Fruit fly (Drosophila melanogaster): Measurements from ENCODE around the gene CG34174.

The CG34174 gene

dm6 chr2L:2200136-2201036, 13.7 kb upstream of the CG34174 start (continued):
- TF ChIP-seq dac (GFP tag; optimal IDR thresholded peaks at IDR 0.05) = no peak
- no peak for TF ChIP-seq spab (GFP tag; optimal IDR thresholded peaks at IDR 0.05)
- no peak for TF ChIP-seq pdm3 (GFP tag; optimal IDR thresholded peaks at IDR 0.05)
- no peak for TF ChIP-seq esn (GFP tag; optimal IDR thresholded peaks at IDR 0.05)
- no peak for TF ChIP-seq Sox14 (GFP tag; optimal IDR thresholded peaks at IDR 0.05)
- TF ChIP-seq Sox102F (GFP tag; optimal IDR thresholded peaks at IDR 0.05) = peak; percentile 9
- TF ChIP-seq Ets21C (GFP tag; optimal IDR thresholded peaks at IDR 0.05) = no peak
- no peak for TF ChIP-seq CG8119 (GFP tag; IDR thresholded peaks at IDR 0.05)
- no peak for TF ChIP-seq Blimp-1 (GFP tag; optimal IDR thresholded peaks at IDR 0.05)

dm6 chr2L:2201107-2201561, 12.9 kb upstream of the CG34174 start:
- peak; percentile 86 for TF ChIP-seq esn (GFP tag; optimal IDR thresholded peaks at IDR 0.05)
- peak; percentile 79 for TF ChIP-seq CG8632 (GFP tag; optimal IDR thresholded peaks at IDR 0.05)
- TF ChIP-seq Eip78C (GFP tag) = peak; percentile 96
- peak; percentile 90 for TF ChIP-seq CG6163 (GFP tag; IDR thresholded peaks at IDR 0.05)
- TF ChIP-seq achi (GFP tag; optimal IDR thresholded peaks at IDR 0.05) = peak; percentile 90
- peak; percentile 83 for TF ChIP-seq CG31627 (GFP tag; optimal IDR thresholded peaks at IDR 0.05)
- TF ChIP-seq CG11762 (GFP tag; optimal IDR thresholded peaks at IDR 0.05; ENCODE audit: insufficient read depth) = peak; percentile 79
- peak; percentile 89 for TF ChIP-seq Eip75B (GFP tag; optimal IDR thresholded peaks at IDR 0.05)
- TF ChIP-seq dac (GFP tag; optimal IDR thresholded peaks at IDR 0.05) = peak; percentile 89
- peak; percentile 93 for TF ChIP-seq CG15336 (GFP tag; IDR thresholded peaks at IDR 0.05)
- peak; percentile 63 for TF ChIP-seq vri (GFP tag; optimal IDR thresholded peaks at IDR 0.05)
- peak; percentile 91 for TF ChIP-seq eg (GFP tag; IDR thresholded peaks at IDR 0.05)
- peak; percentile 94 for TF ChIP-seq CG10631 (GFP tag; optimal IDR thresholded peaks at IDR 0.05)
- peak; percentile 96 for TF ChIP-seq CG4318 (GFP tag; optimal IDR thresholded peaks at IDR 0.05)
- peak; percentile 78 for TF ChIP-seq Lpt (GFP tag; optimal IDR thresholded peaks at IDR 0.05)
- TF ChIP-seq CG11902 (GFP tag; optimal IDR thresholded peaks at IDR 0.05) = peak; percentile 69
- TF ChIP-seq Sox14 (GFP tag; optimal IDR thresholded peaks at IDR 0.05) = peak; percentile 93
- peak; percentile 91 for TF ChIP-seq CG16779 (tag; optimal IDR thresholded peaks at IDR 0.05)
- TF ChIP-seq Gug (GFP tag; IDR thresholded peaks at IDR 0.05) = peak; percentile 80
- TF ChIP-seq svp (GFP tag) = peak; percentile 93
- peak; percentile 67 to 76 for TF ChIP-seq ss (GFP tag; optimal IDR thresholded peaks at IDR 0.05)
- no peak for TF ChIP-seq Hr38 (GFP tag; optimal IDR thresholded peaks at IDR 0.05)
- peak; percentile 91 for TF ChIP-seq net (GFP tag; optimal IDR thresholded peaks at IDR 0.05)
- peak; percentile 86 for TF ChIP-seq CG11294 (GFP tag; IDR thresholded peaks at IDR 0.05)
- TF ChIP-seq Hr4 (GFP tag; optimal IDR thresholded peaks at IDR 0.05) = peak; percentile 96
- TF ChIP-seq Ets21C (GFP tag; optimal IDR thresholded peaks at IDR 0.05) = peak; percentile 75
- TF ChIP-seq Sox15 (GFP tag; optimal IDR thresholded peaks at IDR 0.05) = peak; percentile 79
- TF ChIP-seq fd59A (GFP tag; optimal IDR thresholded peaks at IDR 0.05) = peak; percentile 90
- peak; percentile 89 for TF ChIP-seq spab (GFP tag; optimal IDR thresholded peaks at IDR 0.05)
- peak; percentile 80 for TF ChIP-seq Smox (GFP tag; optimal IDR thresholded peaks at IDR 0.05)
- peak; percentile 36 for TF ChIP-seq Blimp-1 (GFP tag; optimal IDR thresholded peaks at IDR 0.05)
- TF ChIP-seq CG6792 (GFP tag; optimal IDR thresholded peaks at IDR 0.05) = peak; percentile 82
- peak; percentile 83 for TF ChIP-seq lz (GFP tag; optimal IDR thresholded peaks at IDR 0.05)
- no peak for TF ChIP-seq CG6854 (GFP tag; optimal IDR thresholded peaks at IDR 0.05)
- peak; percentile 81 for TF ChIP-seq Hr39 (GFP tag; optimal IDR thresholded peaks at IDR 0.05)
- TF ChIP-seq CG8319 (GFP tag; optimal IDR thresholded peaks at IDR 0.05) = peak; percentile 66
- TF ChIP-seq acj6 (GFP tag; optimal IDR thresholded peaks at IDR 0.05) = peak; percentile 91
- TF ChIP-seq CG3032 (tag; optimal IDR thresholded peaks at IDR 0.05) = peak; percentile 85
- peak; percentile 83 for TF ChIP-seq CG34406 (GFP tag; optimal IDR thresholded peaks at IDR 0.05)
- peak; percentile 65 for TF ChIP-seq CG9139 (GFP tag; optimal IDR thresholded peaks at IDR 0.05)
- peak; percentile 90 for TF ChIP-seq fkh (GFP tag; optimal IDR thresholded peaks at IDR 0.05)
- TF ChIP-seq Ets96B (tag; optimal IDR thresholded peaks at IDR 0.05) = peak; percentile 85
- TF ChIP-seq CG10669 (GFP tag; optimal IDR thresholded peaks at IDR 0.05) = peak; percentile 85
- TF ChIP-seq CG6276 (GFP tag; optimal IDR thresholded peaks at IDR 0.05) = peak; percentile 97

All from whole organism, prepupa.